Fruit fly (Drosophila melanogaster) whole organism, embryonic: ENCODE measurements around the gene CG45545.

Source experiments
- Awh ChIP-seq: fragments of 200-800 bp; sonication (Bioruptor generic); IDR thresholded peaks from 2 replicates; pipeline ENCODE4, ENCODE4 v1.3.6; 2022; ENCODE audit warnings: missing biosample characterization, missing genetic modification characterization
- B-H1 ChIP-seq: fragments of 200-800 bp; sonication (Bioruptor generic); IDR thresholded peaks from 3 replicates; pipeline ENCODE4 v1.3.6; 2022; ENCODE audit warnings: missing biosample characterization, missing genetic modification characterization
- CG10267 ChIP-seq: fragments of 200-800 bp; sonication (Bioruptor generic); optimal IDR thresholded peaks from 2 replicates; lab custom pipeline; 2018; ENCODE audit warnings: missing biosample characterization, mild to moderate bottlenecking, missing genetic modification characterization, moderate library complexity
- CG10431 ChIP-seq: fragments of 200-800 bp; sonication (Bioruptor generic); optimal IDR thresholded peaks from 3 replicates; lab custom pipeline; 2018; ENCODE audit warnings: missing biosample characterization, mild to moderate bottlenecking, missing genetic modification characterization
- CG10979 ChIP-seq: fragments of 200-800 bp; sonication (Bioruptor generic); optimal IDR thresholded peaks from 2 replicates; lab custom pipeline; 2018; ENCODE audit warnings: missing biosample characterization, mild to moderate bottlenecking, missing genetic modification characterization, moderate library complexity
- CG11504 ChIP-seq: fragments of 200-800 bp; sonication (Bioruptor generic); optimal IDR thresholded peaks from 3 replicates; lab custom pipeline; 2019; ENCODE audit warnings: missing biosample characterization, mild to moderate bottlenecking, missing genetic modification characterization, moderate library complexity
- CG15011 ChIP-seq: fragments of 200-800 bp; sonication (Bioruptor generic); optimal IDR thresholded peaks from 3 replicates; lab custom pipeline; 2018; ENCODE audit warnings: missing biosample characterization, mild to moderate bottlenecking, missing genetic modification characterization
- CG16813 ChIP-seq: fragments of 200-800 bp; sonication (Bioruptor generic); IDR thresholded peaks from 3 replicates; pipeline ENCODE4 v1.3.6; 2022; ENCODE audit warnings: missing biosample characterization, missing genetic modification characterization; ENCODE audit not compliant: partially characterized antibody
- CG16815 ChIP-seq: fragments of 200-800 bp; sonication (Bioruptor generic); optimal IDR thresholded peaks from 3 replicates; lab custom pipeline; 2017; ENCODE audit warnings: missing biosample characterization, mild to moderate bottlenecking, missing genetic modification characterization
- CG18011 ChIP-seq: fragments of 200-800 bp; sonication (Bioruptor generic); optimal IDR thresholded peaks from 2 replicates; lab custom pipeline; 2017; ENCODE audit warnings: missing biosample characterization, missing genetic modification characterization, mild to moderate bottlenecking, moderate library complexity, missing genotype
- CG2889 ChIP-seq: fragments of 200-800 bp; sonication (Bioruptor generic); IDR thresholded peaks from 3 replicates; pipeline ENCODE4 v1.3.6; 2022; ENCODE audit warnings: missing biosample characterization, missing genetic modification characterization
- CG3065 ChIP-seq: fragments of 200-800 bp; sonication (Bioruptor generic); optimal IDR thresholded peaks from 2 replicates; lab custom pipeline; 2016; ENCODE audit warnings: missing biosample characterization, missing genetic modification characterization
- CG3407 ChIP-seq: fragments of 200-800 bp; sonication (Bioruptor generic); optimal IDR thresholded peaks from 2 replicates; lab custom pipeline; 2018; ENCODE audit warnings: missing biosample characterization, mild to moderate bottlenecking, missing genetic modification characterization
- CG3726 ChIP-seq: fragments of 200-800 bp; sonication (Bioruptor generic); IDR thresholded peaks from 3 replicates; pipeline ENCODE4, ENCODE4 v1.3.6; 2022; ENCODE audit warnings: missing biosample characterization, missing genetic modification characterization
- CG4424 ChIP-seq: fragments of 200-800 bp; sonication (Bioruptor generic); optimal IDR thresholded peaks from 3 replicates; lab custom pipeline; 2016; ENCODE audit warnings: missing biosample characterization, missing genetic modification characterization
- CG6689 ChIP-seq: fragments of 200-800 bp; sonication (Bioruptor generic); IDR thresholded peaks from 2 replicates; pipeline ENCODE4 v1.3.6; 2022; ENCODE audit warnings: missing biosample characterization, missing genetic modification characterization
- CG9437 ChIP-seq: fragments of 200-800 bp; sonication (Bioruptor generic); optimal IDR thresholded peaks from 2 replicates; lab custom pipeline; 2018; ENCODE audit warnings: missing biosample characterization, mild to moderate bottlenecking, missing genetic modification characterization
- CG9932 ChIP-seq: fragments of 200-800 bp; sonication (Bioruptor generic); IDR thresholded peaks from 2 replicates; pipeline ENCODE4 v1.3.6; 2022; ENCODE audit warnings: missing biosample characterization, missing genetic modification characterization
- CoRest ChIP-seq: fragments of 200-800 bp; sonication (Bioruptor generic); optimal IDR thresholded peaks from 3 replicates; lab custom pipeline; 2018; ENCODE audit warnings: missing biosample characterization, mild to moderate bottlenecking, missing genetic modification characterization, moderate library complexity
- Dbx ChIP-seq: fragments of 200-800 bp; sonication (Bioruptor generic); IDR thresholded peaks from 3 replicates; pipeline ENCODE4 v1.3.6; 2022; ENCODE audit warnings: missing biosample characterization, missing genetic modification characterization
- Doc3 ChIP-seq: fragments of 200-800 bp; sonication (Bioruptor generic); IDR thresholded peaks from 3 replicates; pipeline ENCODE4 v1.3.6; 2022; ENCODE audit warnings: missing biosample characterization, missing genetic modification characterization; ENCODE audit not compliant: partially characterized antibody
- Dp ChIP-seq: fragments of 200-800 bp; sonication (Bioruptor generic); optimal IDR thresholded peaks from 2 replicates; lab custom pipeline; 2018; ENCODE audit warnings: missing biosample characterization, mild to moderate bottlenecking, missing genetic modification characterization, moderate library complexity
- Drgx ChIP-seq: fragments of 200-800 bp; sonication (Bioruptor generic); IDR thresholded peaks from 2 replicates; pipeline ENCODE4 v1.3.6; 2022; ENCODE audit warnings: missing biosample characterization, missing genetic modification characterization
- GATAe ChIP-seq: fragments of 200-800 bp; sonication (Bioruptor generic); conservative IDR thresholded peaks from 2 replicates; pipeline ENCODE4 v1.3.6; 2022; ENCODE audit warnings: missing biosample characterization, missing genetic modification characterization
- Hr3 ChIP-seq: fragments of 200-800 bp; sonication (Bioruptor generic); optimal IDR thresholded peaks from 3 replicates; lab custom pipeline; 2016; ENCODE audit warnings: missing biosample characterization, missing genetic modification characterization
- Hr51 ChIP-seq, 2 experiments: fragments of 200-800 bp; sonication (Bioruptor generic); optimal IDR thresholded peaks; 2 replicates in 1 of 2; 3 replicates in 1 of 2; lab custom pipeline; 2016 to 2018; ENCODE audit warnings: missing biosample characterization in 2 of 2, missing genetic modification characterization in 2 of 2, mild to moderate bottlenecking in 1 of 2, moderate library complexity in 1 of 2
- Lim3 ChIP-seq: fragments of 200-800 bp; sonication (Bioruptor generic); IDR thresholded peaks from 2 replicates; pipeline ENCODE4 v1.3.6; 2022; ENCODE audit warnings: missing biosample characterization, missing genetic modification characterization
- MBD-R2 ChIP-seq: fragments of 200-800 bp; sonication (Bioruptor generic); IDR thresholded peaks from 2 replicates; pipeline ENCODE4 v1.3.6; 2022; ENCODE audit warnings: missing biosample characterization, missing genetic modification characterization
- Meics ChIP-seq: fragments of 200-800 bp; sonication (Bioruptor generic); optimal IDR thresholded peaks from 2 replicates; lab custom pipeline; 2017; ENCODE audit warnings: missing biosample characterization, mild to moderate bottlenecking, missing genetic modification characterization
- NFAT ChIP-seq: fragments of 200-800 bp; sonication (Bioruptor generic); IDR thresholded peaks from 2 replicates; pipeline ENCODE4 v1.3.6; 2022; ENCODE audit warnings: missing biosample characterization, missing genetic modification characterization
- Neu2 ChIP-seq: fragments of 200-800 bp; sonication (Bioruptor generic); optimal IDR thresholded peaks from 3 replicates; lab custom pipeline; 2016; ENCODE audit warnings: missing biosample characterization, missing genetic modification characterization, borderline replicate concordance
- cato ChIP-seq: fragments of 200-800 bp; sonication (Bioruptor generic); optimal IDR thresholded peaks from 2 replicates; lab custom pipeline; 2016; ENCODE audit warnings: missing biosample characterization, missing genetic modification characterization, borderline replicate concordance
- disco-r ChIP-seq: fragments of 200-800 bp; sonication (Bioruptor generic); optimal IDR thresholded peaks from 2 replicates; lab custom pipeline; 2016; ENCODE audit warnings: missing biosample characterization, missing genetic modification characterization
- dpn ChIP-seq, 2 experiments: fragments of 200-800 bp; sonication (Bioruptor generic); optimal IDR thresholded peaks; 3 replicates each; lab custom pipeline; 2016; ENCODE audit warnings: missing biosample characterization in 2 of 2, missing genetic modification characterization in 2 of 2
- en ChIP-seq: fragments of 200-800 bp; sonication (Bioruptor generic); optimal IDR thresholded peaks from 2 replicates; lab custom pipeline; 2016; ENCODE audit warnings: missing biosample characterization, missing genetic modification characterization
- eve ChIP-seq, 2 experiments: fragments of >200 bp; optimal IDR thresholded peaks; 2 replicates each; lab custom pipeline; 2017; ENCODE audit warnings: missing biosample characterization in 2 of 2, missing genetic modification characterization in 2 of 2
- grau ChIP-seq: fragments of 200-800 bp; optimal IDR thresholded peaks from 3 replicates; lab custom pipeline; 2019; ENCODE audit warnings: missing biosample characterization, mild to moderate bottlenecking, missing genetic modification characterization, moderate library complexity
- gt ChIP-seq: fragments of 200-800 bp; sonication (Bioruptor generic); IDR thresholded peaks from 2 replicates; pipeline ENCODE4 v1.3.6; 2022; ENCODE audit warnings: missing biosample characterization, missing genetic modification characterization
- ind ChIP-seq: fragments of 200-800 bp; sonication (Bioruptor generic); optimal IDR thresholded peaks from 3 replicates; lab custom pipeline; 2016; ENCODE audit warnings: missing biosample characterization, missing genetic modification characterization
- jumu ChIP-seq: fragments of 200-800 bp; sonication (Bioruptor generic); optimal IDR thresholded peaks from 3 replicates; lab custom pipeline; 2016; ENCODE audit warnings: missing biosample characterization, missing genetic modification characterization
- ken ChIP-seq: fragments of 200-800 bp; sonication (Bioruptor generic); IDR thresholded peaks from 3 replicates; pipeline ENCODE4 v1.3.6; 2022; ENCODE audit warnings: missing biosample characterization, missing genetic modification characterization
- mirr ChIP-seq: fragments of 200-800 bp; sonication (Bioruptor generic); optimal IDR thresholded peaks from 3 replicates; lab custom pipeline; 2018; ENCODE audit warnings: missing biosample characterization, mild to moderate bottlenecking, missing genetic modification characterization
- nau ChIP-seq: fragments of 200-800 bp; sonication (Bioruptor generic); optimal IDR thresholded peaks from 3 replicates; lab custom pipeline; 2017; ENCODE audit warnings: missing biosample characterization, mild to moderate bottlenecking, missing genetic modification characterization, missing genetic modification reagents
- org-1 ChIP-seq: fragments of 200-800 bp; sonication (Bioruptor generic); optimal IDR thresholded peaks from 2 replicates; lab custom pipeline; 2017; ENCODE audit warnings: missing biosample characterization, missing genetic modification characterization
- phol ChIP-seq: fragments of 200-800 bp; sonication (Bioruptor generic); optimal IDR thresholded peaks from 3 replicates; lab custom pipeline; 2018; ENCODE audit warnings: missing biosample characterization, mild to moderate bottlenecking, missing genetic modification characterization, moderate library complexity
- pros ChIP-seq: fragments of 200-800 bp; sonication (Bioruptor generic); optimal IDR thresholded peaks from 3 replicates; lab custom pipeline; 2019; ENCODE audit warnings: missing biosample characterization, mild to moderate bottlenecking, missing genetic modification characterization, moderate library complexity
- sug ChIP-seq: fragments of 200-800 bp; optimal IDR thresholded peaks from 2 replicates; lab custom pipeline; 2019; ENCODE audit warnings: missing biosample characterization, mild to moderate bottlenecking, missing genetic modification characterization, moderate library complexity
- tx ChIP-seq: fragments of 200-800 bp; sonication (Bioruptor generic); optimal IDR thresholded peaks from 2 replicates; lab custom pipeline; 2016; ENCODE audit warnings: missing biosample characterization, missing genetic modification characterization
- unpg ChIP-seq: fragments of 200-800 bp; sonication (Bioruptor generic); optimal IDR thresholded peaks from 3 replicates; lab custom pipeline; 2018; ENCODE audit warnings: missing biosample characterization, mild to moderate bottlenecking, missing genetic modification characterization, moderate library complexity
- usp ChIP-seq: fragments of >200 bp; optimal IDR thresholded peaks from 2 replicates; lab custom pipeline; 2017; ENCODE audit warnings: missing biosample characterization, missing genetic modification characterization
- wdn ChIP-seq: fragments of 200-800 bp; sonication (Bioruptor generic); IDR thresholded peaks from 2 replicates; pipeline ENCODE4 v1.3.6; 2022; ENCODE audit warnings: missing biosample characterization, missing genetic modification characterization
- zf30C ChIP-seq: fragments of 200-800 bp; sonication (Bioruptor generic); optimal IDR thresholded peaks from 3 replicates; lab custom pipeline; 2018; ENCODE audit warnings: missing biosample characterization, mild to moderate bottlenecking, missing genetic modification characterization

Gene CG45545

dm6 chr3R:7591189-7591588 lies 39.4 kb downstream of the CG45545 start (continued):
- TF ChIP-seq CG10979 (tag; lab: Kevin White, UChicago): no peak
- no peak for TF ChIP-seq CG10267 (tag; lab: Kevin White, UChicago)
- TF ChIP-seq ind (GFP tag; lab: Kevin White, UChicago): peak; percentile 34
- TF ChIP-seq CG4424: peak; percentile 39
- TF ChIP-seq CoRest: peak; percentile 38
- no peak for TF ChIP-seq Dbx (GFP tag; lab: Robert Waterston, UW)
- TF ChIP-seq CG9437 (GFP tag; lab: Kevin White, UChicago): no peak
- no peak for TF ChIP-seq Neu2 (GFP tag; lab: Kevin White, UChicago)
- TF ChIP-seq mirr (GFP tag; lab: Kevin White, UChicago): no peak
- TF ChIP-seq MBD-R2: no peak
- no peak for TF ChIP-seq unpg (GFP tag; lab: Kevin White, UChicago)
- TF ChIP-seq Awh (GFP tag; lab: Robert Waterston, UW): 0 out of 2 replicates have a peak, but pooled peaks have one; percentile 31
- TF ChIP-seq eve (GFP tag; optimal IDR thresholded peaks at IDR 0.05; lab: Kevin White, UChicago): no peak
- no peak for TF ChIP-seq disco-r (GFP tag; lab: Kevin White, UChicago)
- TF ChIP-seq org-1 (GFP tag; lab: Kevin White, UChicago): peak; percentile 17
- TF ChIP-seq CG11504: peak; percentile 67
- no peak for TF ChIP-seq CG15011
- no peak for TF ChIP-seq tx (GFP tag; lab: Kevin White, UChicago)
- TF ChIP-seq GATAe (GFP tag; lab: Robert Waterston, UW): no peak
- no peak for TF ChIP-seq gt (GFP tag; lab: Robert Waterston, UW)
- peak; percentile 18 for TF ChIP-seq Meics (GFP tag; lab: Kevin White, UChicago)
- TF ChIP-seq ken (GFP tag; lab: Robert Waterston, UW): no peak
- TF ChIP-seq grau: no peak
- no peak for TF ChIP-seq Drgx (GFP tag; lab: Robert Waterston, UW)
- TF ChIP-seq jumu (GFP tag; lab: Kevin White, UChicago): no peak
- TF ChIP-seq CG3407 (GFP tag; lab: Kevin White, UChicago): no peak
- no peak for TF ChIP-seq CG18011 (GFP tag; lab: Kevin White, UChicago)
- TF ChIP-seq CG3065 (GFP tag; lab: Kevin White, UChicago): no peak
- TF ChIP-seq sug: peak; percentile 16
- TF ChIP-seq wdn (GFP tag; lab: Robert Waterston, UW): no peak
- no peak for TF ChIP-seq cato (GFP tag; lab: Kevin White, UChicago)
- no peak for TF ChIP-seq CG10431 (GFP tag; lab: Kevin White, UChicago)
- TF ChIP-seq NFAT (GFP tag; lab: Robert Waterston, UW): no peak
- TF ChIP-seq pros (GFP tag; lab: Kevin White, UChicago): no peak
- peak; percentile 10 for TF ChIP-seq Hr3
- TF ChIP-seq CG16813 (GFP tag; lab: Robert Waterston, UW): no peak
- TF ChIP-seq Lim3: no peak
- TF ChIP-seq usp: no peak
- TF ChIP-seq B-H1 (GFP tag; lab: Robert Waterston, UW): no peak
- no peak for TF ChIP-seq nau (GFP tag; lab: Kevin White, UChicago)
- no peak for TF ChIP-seq phol (tag; lab: Kevin White, UChicago)
- no peak for TF ChIP-seq CG3726 (GFP tag; lab: Robert Waterston, UW)
- TF ChIP-seq CG16815 (GFP tag; lab: Kevin White, UChicago): no peak
- no peak for TF ChIP-seq zf30C (GFP tag; lab: Kevin White, UChicago)
- TF ChIP-seq en (GFP tag; lab: Kevin White, UChicago): no peak
- TF ChIP-seq Dp: no peak
- TF ChIP-seq Hr51 (GFP tag; optimal IDR thresholded peaks at IDR 0.05; lab: Kevin White, UChicago): peak in 1 of 2 experiments; percentile 62
- no peak for TF ChIP-seq CG2889 (GFP tag; lab: Robert Waterston, UW)
- TF ChIP-seq CG9932 (GFP tag; lab: Robert Waterston, UW): 0 out of 2 replicates have a peak, but pooled peaks have one; percentile 34
- no peak for TF ChIP-seq dpn (GFP tag; optimal IDR thresholded peaks at IDR 0.05; lab: Kevin White, UChicago)
- no peak for TF ChIP-seq Doc3 (GFP tag; lab: Robert Waterston, UW)
- TF ChIP-seq CG6689 (GFP tag; lab: Robert Waterston, UW): no peak
